Worm (Caenorhabditis elegans) whole organism, L4 larva: ENCODE measurements around the gene oac-22.
"Not testable (repeated sequence)": the region's sequence is repeated elsewhere in the genome, so short reads cannot be mapped to it uniquely, and the experiment has no call there.

Experiments used
- F49E8.2 ChIP-seq: sonication (generic microtip); optimal IDR thresholded peaks from 2 replicates; lab custom pipeline; 2016; ENCODE audit warnings: missing compliant biosample characterization, mild to moderate bottlenecking, missing genetic modification characterization, borderline replicate concordance
- ama-1 ChIP-seq: fragments of 150-350 bp; optimal IDR thresholded peaks from 2 replicates; lab custom pipeline; 2014; ENCODE audit warnings: inconsistent platforms, mixed read lengths
- daf-8 ChIP-seq: fragments of 200-800 bp; sonication (Bioruptor generic); IDR thresholded peaks from 2 replicates; pipeline ENCODE4 v1.3.6; 2022; ENCODE audit warnings: missing genetic modification characterization, missing compliant biosample characterization
- egl-43 ChIP-seq: fragments of 200-800 bp; sonication (Bioruptor generic); IDR thresholded peaks from 2 replicates; pipeline ENCODE4 v1.3.6; 2022; ENCODE audit warnings: missing genetic modification reagents, missing genetic modification characterization, missing compliant biosample characterization
- fos-1 ChIP-seq: fragments of 150-350 bp; optimal IDR thresholded peaks from 2 replicates; lab custom pipeline; 2014; ENCODE audit warnings: missing biosample characterization, missing genetic modification characterization
- lin-13 ChIP-seq: fragments of 150-350 bp; optimal IDR thresholded peaks from 2 replicates; lab custom pipeline; 2014; ENCODE audit warnings: missing biosample characterization, missing genetic modification reagents, missing genetic modification characterization
- mdl-1 ChIP-seq, 2 experiments: fragments of 150-350 bp in 1 of 2; sonication (generic microtip) in 1 of 2; optimal IDR thresholded peaks; 2 replicates each; lab custom pipeline; 2014 to 2017; ENCODE audit warnings: missing biosample characterization in 2 of 2, missing genetic modification characterization in 2 of 2
- mdt-29 ChIP-seq: fragments of 200-800 bp; sonication (Bioruptor generic); IDR thresholded peaks from 2 replicates; pipeline ENCODE4 v1.3.6; 2022; ENCODE audit warnings: missing genetic modification reagents, missing genetic modification characterization, missing compliant biosample characterization
- nhr-11 ChIP-seq: fragments of 150-350 bp; optimal IDR thresholded peaks from 2 replicates; lab custom pipeline; 2014; ENCODE audit warnings: missing biosample characterization, missing genetic modification characterization
- unc-62 ChIP-seq, 3 experiments: fragments of 150-350 bp in 1 of 3; sonication (generic microtip); optimal IDR thresholded peaks in 2 of 3; peaks in 1 of 3; 1 replicate in 1 of 3; 2 replicates in 2 of 3; lab custom pipeline; 2014 to 2017; ENCODE audit warnings: missing biosample characterization in 3 of 3, missing genetic modification characterization in 3 of 3, missing genetic modification reagents in 3 of 3, missing genotype in 1 of 3
- zfp-3 ChIP-seq: fragments of 200-800 bp; sonication (Bioruptor generic); conservative IDR thresholded peaks from 2 replicates; pipeline ENCODE4 v1.3.6; 2022; ENCODE audit warnings: missing genetic modification reagents, missing genetic modification characterization, missing compliant biosample characterization
- ztf-11 ChIP-seq: fragments of 150-350 bp; optimal IDR thresholded peaks from 2 replicates; lab custom pipeline; 2014; ENCODE audit warnings: missing biosample characterization, missing genetic modification characterization

DNA sequence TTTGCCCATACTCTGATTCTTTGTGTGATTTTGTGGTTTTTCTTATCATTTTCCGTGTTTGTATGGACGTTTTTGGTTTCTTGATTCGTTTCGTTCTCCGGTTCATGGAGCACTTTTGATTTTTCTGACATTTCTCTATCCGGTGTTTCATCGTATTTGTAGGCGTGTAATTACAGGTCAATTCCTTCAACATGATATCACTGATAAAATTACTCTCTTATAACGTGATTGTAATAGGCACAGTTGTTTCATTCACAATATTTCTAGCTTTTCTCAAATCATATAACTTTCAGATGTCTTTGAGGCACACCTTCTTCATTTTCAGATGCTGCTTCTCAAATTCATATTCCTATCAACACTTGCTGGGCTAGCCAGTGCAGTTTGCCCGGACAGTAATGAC is 46.9 kb downstream of the oac-22 start, which contains the start of gene clec-70:
- TF ChIP-seq egl-43; mdl-1 (tag; optimal IDR thresholded peaks at IDR 0.05; lab: Kevin White, UChicago); fos-1 (tag; lab: Kevin White, UChicago); nhr-11 (tag; lab: Kevin White, UChicago); mdt-29 (GFP tag; lab: Robert Waterston, UW); lin-13 (GFP tag; lab: Kevin White, UChicago); ztf-11 (tag; lab: Kevin White, UChicago); daf-8 (GFP tag; lab: Robert Waterston, UW); F49E8.2 (tag; lab: Kevin White, UChicago); unc-62 (GFP tag; optimal IDR thresholded peaks at IDR 0.05 in 1 of 2; lab: Kevin White, UChicago); unc-62 (tag; optimal IDR thresholded peaks at IDR 0.05; lab: Kevin White, UChicago); zfp-3; ama-1 (lab: Kevin White, UChicago): not testable (repeated sequence)
